Worm (Caenorhabditis elegans) whole organism, L2 larva: Measurements from ENCODE around the gene gcy-9.

Source experiments
- dmd-4 ChIP-seq: sonication (generic microtip); optimal IDR thresholded peaks from 2 replicates; lab custom pipeline; 2017; ENCODE audit warnings: missing biosample characterization, missing genetic modification characterization
- elt-1 ChIP-seq: fragments of 150-350 bp; optimal IDR thresholded peaks from 2 replicates; lab custom pipeline; 2014; ENCODE audit warnings: missing biosample characterization, missing genetic modification characterization
- lin-39 ChIP-seq: fragments of 150-350 bp; optimal IDR thresholded peaks from 2 replicates; lab custom pipeline; 2014; ENCODE audit warnings: missing biosample characterization, missing genetic modification reagents, missing genetic modification characterization
- mdl-1 ChIP-seq, 2 experiments: fragments of 150-350 bp in 1 of 2; sonication (generic microtip) in 1 of 2; optimal IDR thresholded peaks; 2 replicates each; lab custom pipeline; 2017; ENCODE audit warnings: missing biosample characterization in 2 of 2, missing genetic modification characterization in 2 of 2
- unc-62 ChIP-seq: fragments of 150-350 bp; optimal IDR thresholded peaks from 2 replicates; lab custom pipeline; 2014; ENCODE audit warnings: missing biosample characterization, missing genetic modification reagents, missing genetic modification characterization
- ztf-4 ChIP-seq: fragments of 150-350 bp; optimal IDR thresholded peaks from 2 replicates; lab custom pipeline; 2014; ENCODE audit warnings: missing biosample characterization, missing genetic modification characterization

DNA sequence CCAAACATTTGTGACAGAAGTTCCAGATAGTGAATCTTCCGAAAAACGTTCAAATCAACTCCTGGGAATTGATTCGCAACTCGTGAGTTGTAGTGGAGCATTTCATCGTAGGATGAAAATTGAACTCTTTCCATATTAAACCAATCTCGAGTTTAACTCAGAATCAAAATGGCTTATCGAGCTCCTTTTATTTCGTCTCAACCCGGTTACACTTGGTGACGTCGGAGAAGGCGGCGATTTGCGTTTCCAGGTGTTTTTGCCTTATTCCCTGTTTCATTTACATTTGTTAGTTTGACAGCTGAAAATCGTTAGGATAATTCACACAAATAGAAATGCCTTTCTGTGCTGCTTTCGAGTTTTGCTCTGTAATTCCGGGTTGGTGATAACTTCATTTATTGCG is 37.8 kb upstream of the gcy-9 start, which contains the start of gene F42E11.3:
- TF ChIP-seq ztf-4 (tag; lab: Kevin White, UChicago), result no peak
- no peak for TF ChIP-seq elt-1
- TF ChIP-seq mdl-1 (tag; optimal IDR thresholded peaks at IDR 0.05; lab: Kevin White, UChicago), result no peak
- no peak for TF ChIP-seq dmd-4
- TF ChIP-seq unc-62, result no peak
- TF ChIP-seq lin-39 (tag; lab: Kevin White, UChicago), result no peak
